Worm (Caenorhabditis elegans) whole organism, L3 larva: ENCODE data around the gene Y57G7A.6.

Source experiments
- ceh-28 ChIP-seq: fragments of 150-350 bp; optimal IDR thresholded peaks from 2 replicates; lab custom pipeline; 2014; ENCODE audit warnings: missing biosample characterization, missing genetic modification reagents, missing genetic modification characterization
- elt-2 ChIP-seq: sonication (generic microtip); optimal IDR thresholded peaks from 2 replicates; lab custom pipeline; 2016; ENCODE audit warnings: missing genetic modification reagents, mild to moderate bottlenecking, missing genetic modification characterization, missing compliant biosample characterization
- ztf-11 ChIP-seq: fragments of 150-350 bp; optimal IDR thresholded peaks from 2 replicates; lab custom pipeline; 2014; ENCODE audit warnings: missing biosample characterization, missing genetic modification characterization

DNA sequence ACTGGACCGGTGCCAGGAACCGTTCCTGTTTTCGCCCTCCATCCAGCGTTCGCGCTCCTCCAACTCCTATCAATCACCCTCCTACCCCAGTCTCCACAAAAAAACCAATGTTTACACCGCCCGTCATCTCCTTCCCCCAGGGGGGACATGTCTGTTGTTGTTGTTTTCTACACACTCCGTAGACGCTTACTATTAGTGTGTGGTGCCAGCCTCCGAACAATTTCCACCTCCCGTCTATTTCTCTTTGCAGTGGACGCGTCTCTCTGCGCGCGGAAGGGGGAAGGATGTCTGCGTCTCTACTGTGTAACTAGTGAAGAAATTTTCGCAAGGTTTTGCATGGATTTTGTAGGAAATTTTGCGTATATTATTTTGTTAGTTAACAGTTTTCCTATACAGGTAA lies 42.9 kb downstream of the Y57G7A.6 start:
- no peak for TF ChIP-seq elt-2
- no peak for TF ChIP-seq ztf-11 (tag; lab: Kevin White, UChicago)
- peak; percentile 46 for TF ChIP-seq ceh-28
